Fruit fly (Drosophila melanogaster) whole organism, pupa: Measurements from ENCODE around the gene Prosbeta3.

Experiments used
- CG10348 ChIP-seq: fragments of 200-800 bp; sonication (Bioruptor generic); IDR thresholded peaks from 2 replicates; pipeline ENCODE4 v1.3.6; 2022; ENCODE audit warnings: missing biosample characterization, missing genetic modification characterization
- CG12605 ChIP-seq: fragments of 200-800 bp; sonication (Bioruptor generic); IDR thresholded peaks from 2 replicates; pipeline ENCODE4 v1.3.6; 2022; ENCODE audit warnings: missing biosample characterization, missing genetic modification characterization
- CG13204 ChIP-seq: fragments of 200-800 bp; sonication (Bioruptor generic); optimal IDR thresholded peaks from 2 replicates; lab custom pipeline; 2018; ENCODE audit warnings: missing biosample characterization, mild to moderate bottlenecking, missing genetic modification characterization, moderate library complexity
- CG14655 ChIP-seq: fragments of 200-800 bp; sonication (Bioruptor generic); optimal IDR thresholded peaks from 3 replicates; lab custom pipeline; 2017; ENCODE audit warnings: mild to moderate bottlenecking, missing biosample characterization, missing genetic modification reagents, missing genetic modification characterization
- CG15710 ChIP-seq: fragments of 200-800 bp; sonication (Bioruptor generic); optimal IDR thresholded peaks from 2 replicates; lab custom pipeline; 2018; ENCODE audit warnings: missing biosample characterization, mild to moderate bottlenecking, missing genetic modification characterization, moderate library complexity
- CG17806 ChIP-seq: fragments of 200-800 bp; sonication (Bioruptor generic); optimal IDR thresholded peaks from 2 replicates; lab custom pipeline; 2018; ENCODE audit warnings: missing biosample characterization, mild to moderate bottlenecking, missing genetic modification characterization, moderate library complexity
- CG32121 ChIP-seq: fragments of 200-800 bp; sonication (Bioruptor generic); IDR thresholded peaks from 2 replicates; pipeline ENCODE4 v1.3.6; 2022; ENCODE audit warnings: missing biosample characterization, missing genetic modification characterization
- CG34367 ChIP-seq: fragments of 200-800 bp; sonication (Bioruptor generic); optimal IDR thresholded peaks from 2 replicates; lab custom pipeline; 2018; ENCODE audit warnings: missing biosample characterization, mild to moderate bottlenecking, missing genetic modification characterization
- CG4496 ChIP-seq: fragments of 200-800 bp; sonication (Bioruptor generic); IDR thresholded peaks from 3 replicates; pipeline ENCODE4 v1.3.6; 2022; ENCODE audit warnings: missing biosample characterization, missing genetic modification characterization
- CG8159 ChIP-seq: fragments of 200-800 bp; sonication (Bioruptor generic); optimal IDR thresholded peaks from 3 replicates; lab custom pipeline; 2018; ENCODE audit warnings: missing biosample characterization, mild to moderate bottlenecking, missing genetic modification characterization, moderate library complexity
- CG8301 ChIP-seq: fragments of 200-800 bp; sonication (Bioruptor generic); optimal IDR thresholded peaks from 2 replicates; lab custom pipeline; 2018; ENCODE audit warnings: missing biosample characterization, mild to moderate bottlenecking, missing genetic modification characterization
- CG9948 ChIP-seq: fragments of 200-800 bp; sonication (Bioruptor generic); optimal IDR thresholded peaks from 2 replicates; lab custom pipeline; 2018; ENCODE audit warnings: missing biosample characterization, mild to moderate bottlenecking, missing genetic modification characterization, moderate library complexity
- D1 ChIP-seq: fragments of 200-800 bp; sonication (Bioruptor generic); optimal IDR thresholded peaks from 2 replicates; lab custom pipeline; 2018; ENCODE audit warnings: missing biosample characterization, mild to moderate bottlenecking, missing genetic modification characterization, moderate library complexity
- EcR ChIP-seq: fragments of 200-800 bp; sonication (Bioruptor generic); optimal IDR thresholded peaks from 3 replicates; lab custom pipeline; 2019; ENCODE audit warnings: missing biosample characterization, missing genetic modification characterization, mild to moderate bottlenecking, moderate library complexity, missing genetic modification reagents
- Ets98B ChIP-seq: fragments of 200-800 bp; sonication (Bioruptor generic); IDR thresholded peaks from 2 replicates; pipeline ENCODE4 v1.3.6; 2022; ENCODE audit warnings: missing biosample characterization, missing genetic modification characterization
- Pif1A ChIP-seq: fragments of 200-800 bp; sonication (Bioruptor generic); optimal IDR thresholded peaks from 3 replicates; lab custom pipeline; 2016; ENCODE audit warnings: missing biosample characterization, missing genetic modification characterization
- Pif1B ChIP-seq: fragments of 200-800 bp; sonication (Bioruptor generic); optimal IDR thresholded peaks from 3 replicates; lab custom pipeline; 2016; ENCODE audit warnings: missing biosample characterization, missing genetic modification characterization
- Snoo ChIP-seq: fragments of 200-800 bp; sonication (Bioruptor generic); optimal IDR thresholded peaks from 3 replicates; lab custom pipeline; 2017; ENCODE audit warnings: missing biosample characterization, mild to moderate bottlenecking, missing genetic modification characterization, inconsistent platforms
- fd96Ca ChIP-seq: fragments of 200-800 bp; sonication (Bioruptor generic); IDR thresholded peaks from 3 replicates; pipeline ENCODE4 v1.3.6; 2022; ENCODE audit warnings: missing biosample characterization, missing genetic modification characterization
- gl ChIP-seq: fragments of 200-800 bp; sonication (Bioruptor generic); optimal IDR thresholded peaks from 2 replicates; lab custom pipeline; 2018; ENCODE audit warnings: missing biosample characterization, mild to moderate bottlenecking, missing genetic modification characterization
- rn ChIP-seq: fragments of 200-800 bp; sonication (Bioruptor generic); IDR thresholded peaks from 2 replicates; pipeline ENCODE4 v1.3.6; 2022; ENCODE audit warnings: missing biosample characterization, missing genetic modification characterization

Prosbeta3 gene

dm6 chr3R:9037946-9038345 is 31.9 kb upstream of the Prosbeta3 start:
- TF ChIP-seq CG34367 (tag; lab: Kevin White, UChicago) = no peak
- no peak for TF ChIP-seq CG12605
- no peak for TF ChIP-seq Ets98B (GFP tag; lab: Robert Waterston, UW)
- no peak for TF ChIP-seq D1 (tag; lab: Kevin White, UChicago)
- no peak for TF ChIP-seq Snoo (tag; lab: Kevin White, UChicago)
- TF ChIP-seq Pif1B (GFP tag; lab: Kevin White, UChicago) = no peak
- TF ChIP-seq CG17806 = no peak
- TF ChIP-seq CG8159 (tag; lab: Kevin White, UChicago) = no peak
- TF ChIP-seq EcR = no peak
- TF ChIP-seq CG14655 (GFP tag; lab: Kevin White, UChicago) = no peak
- no peak for TF ChIP-seq CG15710 (tag; lab: Kevin White, UChicago)
- TF ChIP-seq CG13204 (GFP tag; lab: Kevin White, UChicago) = no peak
- TF ChIP-seq rn (GFP tag; lab: Robert Waterston, UW) = no peak
- TF ChIP-seq CG8301 = no peak
- no peak for TF ChIP-seq CG9948 (tag; lab: Kevin White, UChicago)
- no peak for TF ChIP-seq fd96Ca (GFP tag; lab: Robert Waterston, UW)
- TF ChIP-seq Pif1A (GFP tag; lab: Kevin White, UChicago) = no peak
- no peak for TF ChIP-seq CG10348
- no peak for TF ChIP-seq gl (tag; lab: Kevin White, UChicago)

dm6 chr3R:9035252-9035651 is 29.2 kb upstream of the Prosbeta3 start:
- TF ChIP-seq CG32121 (GFP tag; lab: Robert Waterston, UW) (no peak), CG15710 (tag; lab: Kevin White, UChicago) (no peak), rn (GFP tag; lab: Robert Waterston, UW) (no peak), CG4496 (GFP tag; lab: Robert Waterston, UW) (no peak), CG12605 (no peak), CG34367 (tag; lab: Kevin White, UChicago) (no peak), CG8159 (tag; lab: Kevin White, UChicago) (no peak), Ets98B (GFP tag; lab: Robert Waterston, UW) (no peak), CG10348 (no peak), Pif1A (GFP tag; lab: Kevin White, UChicago) (no peak), EcR (no peak), Pif1B (GFP tag; lab: Kevin White, UChicago) (no peak), CG13204 (GFP tag; lab: Kevin White, UChicago) (no peak), Snoo (tag; lab: Kevin White, UChicago) (no peak), CG9948 (tag; lab: Kevin White, UChicago) (no peak)

dm6 chr3R:9033619-9034401 is 27.8 kb upstream of the Prosbeta3 start:
- TF ChIP-seq Snoo (tag; lab: Kevin White, UChicago) = peak; percentile 84
- TF ChIP-seq CG10348 = 0 out of 2 replicates have a peak, but pooled peaks have one; percentile 16
- peak; percentile 67; the same call in 1 of the 3 replicates for TF ChIP-seq CG4496 (GFP tag; lab: Robert Waterston, UW)
- peak; percentile 91 for TF ChIP-seq CG14655 (GFP tag; lab: Kevin White, UChicago)
- TF ChIP-seq CG32121 (GFP tag; lab: Robert Waterston, UW) = peak; percentile 83
- TF ChIP-seq EcR = peak; percentile 15
- peak; percentile 90 for TF ChIP-seq CG15710 (tag; lab: Kevin White, UChicago)
- 0 out of 2 replicates have a peak, but pooled peaks have one; percentile 18 for TF ChIP-seq CG12605
- peak; percentile 94 for TF ChIP-seq CG8159 (tag; lab: Kevin White, UChicago)
- peak; percentile 79 for TF ChIP-seq Pif1B (GFP tag; lab: Kevin White, UChicago)
- TF ChIP-seq CG9948 (tag; lab: Kevin White, UChicago) = peak; percentile 88
- peak; percentile 59 for TF ChIP-seq gl (tag; lab: Kevin White, UChicago)
- peak; percentile 78 for TF ChIP-seq CG17806
- no peak for TF ChIP-seq rn (GFP tag; lab: Robert Waterston, UW)
- TF ChIP-seq Ets98B (GFP tag; lab: Robert Waterston, UW) = no peak; the same call in 1 of the 2 replicates
- TF ChIP-seq CG34367 (tag; lab: Kevin White, UChicago) = peak; percentile 81
- peak; percentile 44; the same call in 1 of the 3 replicates for TF ChIP-seq fd96Ca (GFP tag; lab: Robert Waterston, UW)
- peak; percentile 82 for TF ChIP-seq Pif1A (GFP tag; lab: Kevin White, UChicago)
- TF ChIP-seq D1 (tag; lab: Kevin White, UChicago) = peak; percentile 88
- peak; percentile 89 for TF ChIP-seq CG8301
- peak; percentile 70 for TF ChIP-seq CG13204 (GFP tag; lab: Kevin White, UChicago)

- TF ChIP-seq CG17806 (peak; percentile 99), Pif1B (GFP tag; lab: Kevin White, UChicago) (peak; percentile 99), D1 (tag; lab: Kevin White, UChicago) (peak; percentile 99), CG4496 (GFP tag; lab: Robert Waterston, UW) (peak; percentile 99), CG12605 (peak; percentile 99), Snoo (tag; lab: Kevin White, UChicago) (peak; percentile 97), CG15710 (tag; lab: Kevin White, UChicago) (peak; percentile 99), CG10348 (peak; percentile 95), CG34367 (tag; lab: Kevin White, UChicago) (peak; percentile 99), CG8159 (tag; lab: Kevin White, UChicago) (peak; percentile 98), Ets98B (GFP tag; lab: Robert Waterston, UW) (peak; percentile 99), CG32121 (GFP tag; lab: Robert Waterston, UW) (peak; percentile 99), gl (tag; lab: Kevin White, UChicago) (peak; percentile 98), rn (GFP tag; lab: Robert Waterston, UW) (peak; percentile 98), CG13204 (GFP tag; lab: Kevin White, UChicago) (peak; percentile 97), CG8301 (peak; percentile 99), EcR (peak; percentile 81), fd96Ca (GFP tag; lab: Robert Waterston, UW) (peak; percentile 99), CG14655 (GFP tag; lab: Kevin White, UChicago) (peak; percentile 99), Pif1A (GFP tag; lab: Kevin White, UChicago) (peak; percentile 99), CG9948 (tag; lab: Kevin White, UChicago) (peak; percentile 98)
Observed at dm6 chr3R:9031797-9032418, 25.9 kb upstream of the Prosbeta3 start.
